Worm (Caenorhabditis elegans): ENCODE results near the gene pigb-1.

- TF ChIP-seq med-1 (GFP tag; optimal IDR thresholded peaks at IDR 0.05; ENCODE audit: insufficient read depth): no peak
- 0 out of 2 replicates have a peak, but pooled peaks have one; percentile 19 for TF ChIP-seq ztf-23 (GFP tag; IDR thresholded peaks at IDR 0.05)
These were observed 33.2 kb downstream of the pigb-1 start, which contains the start of gene ulp-2 for ce11 chrII:4959719-4960118.
